Worm (Caenorhabditis elegans): ENCODE measurements around the gene pmp-3.

ce11 chrV:14698005-14698404 is 51.5 kb downstream of the pmp-3 start:
- no peak for TF ChIP-seq B0310.2 (tag; optimal IDR thresholded peaks at IDR 0.05)
- TF ChIP-seq tbx-11 (GFP tag; IDR thresholded peaks at IDR 0.05): no peak
- no peak for TF ChIP-seq ceh-36 (tag; optimal IDR thresholded peaks at IDR 0.05)
- no peak for TF ChIP-seq sea-1 (GFP tag; conservative IDR thresholded peaks at IDR 0.05)
- no peak for TF ChIP-seq ama-1 (optimal IDR thresholded peaks at IDR 0.05)
- TF ChIP-seq F13C5.2 (tag; optimal IDR thresholded peaks at IDR 0.05): no peak
- no peak for TF ChIP-seq ceh-13 (GFP tag; optimal IDR thresholded peaks at IDR 0.05)
- TF ChIP-seq tbx-37 (GFP tag; conservative IDR thresholded peaks at IDR 0.05): no peak
- TF ChIP-seq flt-1 (GFP tag; IDR thresholded peaks at IDR 0.05): no peak
- TF ChIP-seq scrt-1 (GFP tag; IDR thresholded peaks at IDR 0.05): no peak
- no peak for TF ChIP-seq pes-1 (GFP tag; IDR thresholded peaks at IDR 0.05)
- TF ChIP-seq hmg-4 (GFP tag; optimal IDR thresholded peaks at IDR 0.05): no peak
